Worm (Caenorhabditis elegans): ENCODE data around the gene F55H2.8.

Gene F55H2.8

DNA sequence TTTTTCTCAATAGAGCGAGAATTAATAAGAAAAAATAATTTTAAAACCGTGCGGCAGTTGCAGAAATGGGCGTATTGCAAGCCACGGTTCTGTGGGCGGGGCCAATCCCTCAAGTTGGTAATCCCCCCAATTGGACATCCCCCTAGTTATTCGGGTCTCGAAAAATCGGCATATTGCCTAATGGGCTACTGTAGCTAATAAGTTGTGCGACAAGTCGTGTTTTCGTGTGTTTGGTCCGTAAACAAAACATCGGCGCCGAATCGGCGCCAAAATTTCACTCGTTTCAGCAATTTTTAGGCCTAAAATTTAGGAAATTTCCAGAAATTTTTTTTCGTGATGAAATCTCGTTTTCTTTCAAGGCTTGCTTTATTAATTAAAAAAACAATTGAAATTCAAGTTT lies 9.3 kb upstream of the F55H2.8 start (continued):
- TF ChIP-seq lin-26 (GFP tag; IDR thresholded peaks at IDR 0.05) (0 out of 2 replicates have a peak, but pooled peaks have one; percentile 50), ceh-91 (GFP tag; IDR thresholded peaks at IDR 0.05) (peak; percentile 91), Y56A3A.18 (GFP tag; IDR thresholded peaks at IDR 0.05) (no peak), ZK185.1 (tag; optimal IDR thresholded peaks at IDR 0.05; ENCODE audit: poor library complexity, severe bottlenecking) (no peak), athp-1 (tag; optimal IDR thresholded peaks at IDR 0.05) (no peak), nhr-120 (GFP tag; IDR thresholded peaks at IDR 0.05) (no peak), hlh-26 (GFP tag; conservative IDR thresholded peaks at IDR 0.05) (no peak), snpc-4 (GFP tag; optimal IDR thresholded peaks at IDR 0.05) (no peak), snpc-4 (tag; optimal IDR thresholded peaks at IDR 0.05) (peak in 1 of 4 experiments; percentile 23), hsf-1 (GFP tag; IDR thresholded peaks at IDR 0.05) (peak; percentile 91), T07F8.4 (tag; optimal IDR thresholded peaks at IDR 0.05) (no peak), Y95B8A.8 (GFP tag; IDR thresholded peaks at IDR 0.05) (no peak), D2030.7 (GFP tag; IDR thresholded peaks at IDR 0.05) (peak; percentile 89), F33H1.4 (GFP tag; IDR thresholded peaks at IDR 0.05) (peak; percentile 71)

DNA sequence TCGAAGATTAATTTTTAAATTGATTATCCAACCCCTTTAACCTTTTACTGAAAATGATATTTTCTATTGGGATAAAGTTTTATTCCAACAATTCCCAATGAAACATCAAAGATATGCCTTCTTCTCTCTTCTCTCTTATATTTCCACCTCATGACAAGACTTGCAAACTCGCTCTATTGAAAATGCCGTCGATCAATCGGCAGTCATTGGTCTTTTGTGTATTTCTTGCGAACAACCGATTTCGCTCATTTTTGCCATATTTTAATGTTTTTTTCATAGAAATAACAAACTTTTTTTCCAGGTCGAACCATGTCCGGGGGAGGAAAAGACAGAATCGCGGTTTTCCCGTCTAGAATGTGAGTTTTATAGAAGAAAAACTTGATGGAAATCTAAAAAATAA lies 5.9 kb upstream of the F55H2.8 start, which contains the start of gene vha-14:
Gene vha-14 (plus strand): TSS at position 302 of the 400 bp plus-strand sequence.
- TF ChIP-seq pbrm-1 (GFP tag; IDR thresholded peaks at IDR 0.05): no peak
- no peak for TF ChIP-seq sea-2 (GFP tag; IDR thresholded peaks at IDR 0.05)
- no peak for TF ChIP-seq Y79H2A.3 (GFP tag; conservative IDR thresholded peaks at IDR 0.05)
- no peak for TF ChIP-seq tbp1 (GFP tag; optimal IDR thresholded peaks at IDR 0.05)
- TF ChIP-seq nhr-80 (tag; optimal IDR thresholded peaks at IDR 0.05): peak; percentile 63
- TF ChIP-seq C17E4.6 (GFP tag; IDR thresholded peaks at IDR 0.05): no peak
- no peak for TF ChIP-seq B0336.3 (GFP tag; IDR thresholded peaks at IDR 0.05)
- TF ChIP-seq ccch-3 (GFP tag; optimal IDR thresholded peaks at IDR 0.05): no peak
- TF ChIP-seq attf-5 (GFP tag; optimal IDR thresholded peaks at IDR 0.05): peak; percentile 39
- TF ChIP-seq F33H1.4 (GFP tag; IDR thresholded peaks at IDR 0.05): no peak
- TF ChIP-seq lag-1 (GFP tag; IDR thresholded peaks at IDR 0.05): no peak
- no peak for TF ChIP-seq cebp-1 (GFP tag; IDR thresholded peaks at IDR 0.05)
- no peak for TF ChIP-seq cebp-1 (tag; optimal IDR thresholded peaks at IDR 0.05)
- TF ChIP-seq mes-4 (tag; optimal IDR thresholded peaks at IDR 0.05): no peak
- no peak for TF ChIP-seq snpc-4 (GFP tag; optimal IDR thresholded peaks at IDR 0.05)
- no peak for TF ChIP-seq snpc-4 (tag; optimal IDR thresholded peaks at IDR 0.05)
- TF ChIP-seq F23B12.7 (tag; optimal IDR thresholded peaks at IDR 0.05; ENCODE audit: insufficient read depth): peak; percentile 25
- TF ChIP-seq nhr-27 (tag; optimal IDR thresholded peaks at IDR 0.05): no peak
- TF ChIP-seq mcd-1 (GFP tag; IDR thresholded peaks at IDR 0.05): peak; percentile 38; the same call in 1 of the 2 replicates
- TF ChIP-seq unc-130 (GFP tag; optimal IDR thresholded peaks at IDR 0.05): no peak

DNA sequence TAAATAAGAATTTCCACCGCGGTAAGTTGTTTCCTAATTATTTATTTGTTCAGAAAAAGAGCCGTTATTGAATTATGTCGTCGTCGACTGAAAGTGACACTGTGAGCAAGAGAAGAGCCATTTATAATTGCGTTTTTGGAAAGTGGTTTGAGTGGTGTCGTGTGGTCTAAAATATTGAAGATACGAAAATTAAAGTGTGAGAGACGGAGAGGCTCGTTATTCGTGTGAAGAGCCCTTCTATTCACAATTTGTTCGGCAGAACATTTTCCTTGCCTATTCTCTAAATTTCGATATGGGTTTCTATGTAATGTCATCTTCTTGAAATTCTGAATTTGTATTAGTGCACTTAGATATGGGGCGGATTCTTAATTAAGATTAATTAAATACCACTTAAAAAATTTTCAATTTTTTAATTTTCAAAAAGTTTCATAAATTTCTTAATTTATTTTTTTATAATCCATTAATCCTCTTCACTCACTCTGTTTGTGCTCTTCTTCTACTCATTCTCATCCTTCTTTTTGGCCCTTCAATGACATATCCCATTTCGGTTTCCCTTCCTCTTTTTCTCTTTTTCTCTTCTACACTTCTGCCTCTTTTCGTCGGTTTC lies 3.8 kb upstream of the F55H2.8 start:
- no peak for TF ChIP-seq C06A6.2 (GFP tag; conservative IDR thresholded peaks at IDR 0.05)
- TF ChIP-seq ccch-3 (GFP tag; optimal IDR thresholded peaks at IDR 0.05): no peak
- no peak for TF ChIP-seq egrh-3 (GFP tag; IDR thresholded peaks at IDR 0.05)
- no peak for TF ChIP-seq egl-44 (GFP tag; IDR thresholded peaks at IDR 0.05)
- no peak for TF ChIP-seq akir-1 (GFP tag; optimal IDR thresholded peaks at IDR 0.05)
- peak; percentile 7 for TF ChIP-seq athp-1 (tag; optimal IDR thresholded peaks at IDR 0.05)
- TF ChIP-seq snpc-1.1 (tag; optimal IDR thresholded peaks at IDR 0.05; ENCODE audit: insufficient read depth): no peak
- TF ChIP-seq hrde-1 (tag; optimal IDR thresholded peaks at IDR 0.05; ENCODE audit: borderline replicate concordance): peak; percentile 58
- no peak for TF ChIP-seq nfya-1 (tag; optimal IDR thresholded peaks at IDR 0.05; ENCODE audit: borderline replicate concordance, insufficient read depth)
- TF ChIP-seq somi-1 (GFP tag; optimal IDR thresholded peaks at IDR 0.05): no peak
- no peak for TF ChIP-seq ceh-79 (tag; optimal IDR thresholded peaks at IDR 0.05)
- TF ChIP-seq C17E4.6 (GFP tag; IDR thresholded peaks at IDR 0.05): no peak
- TF ChIP-seq pha-4 (tag; optimal IDR thresholded peaks at IDR 0.05): no peak
- TF ChIP-seq D2030.7 (GFP tag; IDR thresholded peaks at IDR 0.05): no peak
- TF ChIP-seq F10E7.11 (tag; optimal IDR thresholded peaks at IDR 0.05): no peak
- TF ChIP-seq F33H1.4 (GFP tag; IDR thresholded peaks at IDR 0.05): peak; percentile 23; the same call in 1 of the 2 replicates
- TF ChIP-seq ztf-22 (GFP tag; optimal IDR thresholded peaks at IDR 0.05): no peak
- TF ChIP-seq lin-26 (GFP tag; IDR thresholded peaks at IDR 0.05): 0 out of 2 replicates have a peak, but pooled peaks have one; percentile 21
- no peak for TF ChIP-seq attf-3 (GFP tag; conservative IDR thresholded peaks at IDR 0.05)
- TF ChIP-seq ceh-27 (GFP tag; optimal IDR thresholded peaks at IDR 0.05): peak; percentile 74

All from whole organism, young adult.